Fruit fly (Drosophila melanogaster) ovary, adult (tissue): ENCODE measurements around the gene NijC.
"Not testable (repeated sequence)": the region's sequence is repeated elsewhere in the genome, so short reads cannot be mapped to it uniquely, and the experiment has no call there.

ENCODE experiments used
- CG17801 ChIP-seq: fragments of 200-800 bp; optimal IDR thresholded peaks from 2 replicates; lab custom pipeline; 2019; ENCODE audit warnings: missing biosample characterization, mild to moderate bottlenecking, missing genetic modification characterization, moderate library complexity; ENCODE audit not compliant: partially characterized antibody

The NijC gene

dm6 chr3R:12712178-12713172, 17.5 kb downstream of the NijC start, which contains the start of gene PolQ:
TSS of gene PolQ (minus strand) at chr3R:12712299.
- not testable (repeated sequence) for TF ChIP-seq CG17801 (GFP tag; lab: Kevin White, UChicago)

- no peak for TF ChIP-seq CG17801 (GFP tag; lab: Kevin White, UChicago)
These were observed 20.3 kb downstream of the NijC start for dm6 chr3R:12715253-12715652.

- peak; percentile 5 for TF ChIP-seq CG17801 (GFP tag; lab: Kevin White, UChicago)
These were observed 21.3 kb downstream of the NijC start for dm6 chr3R:12716251-12716650.

- no peak for TF ChIP-seq CG17801 (GFP tag; lab: Kevin White, UChicago)
These were observed 22.0 kb downstream of the NijC start for dm6 chr3R:12716894-12717293.

dm6 chr3R:12717588-12718535, 22.9 kb downstream of the NijC start:
- peak; percentile 30 for TF ChIP-seq CG17801 (GFP tag; lab: Kevin White, UChicago)

dm6 chr3R:12718536-12719033, 23.7 kb downstream of the NijC start:
- TF ChIP-seq CG17801 (GFP tag; lab: Kevin White, UChicago), result no peak

dm6 chr3R:12719627-12720343, 24.9 kb downstream of the NijC start:
- peak; percentile 68 for TF ChIP-seq CG17801 (GFP tag; lab: Kevin White, UChicago)

- no peak for TF ChIP-seq CG17801 (GFP tag; lab: Kevin White, UChicago)
These were observed 25.6 kb downstream of the NijC start for dm6 chr3R:12720344-12721200.

dm6 chr3R:12722392-12722914, 27.5 kb downstream of the NijC start, which contains the start of gene Men:
TSS of gene Men (minus strand) at chr3R:12722442.
- TF ChIP-seq CG17801 (GFP tag; lab: Kevin White, UChicago), result peak; percentile 75

- TF ChIP-seq CG17801 (GFP tag; lab: Kevin White, UChicago), result peak; percentile 10
These were observed 28.8 kb downstream of the NijC start for dm6 chr3R:12723759-12724158.

dm6 chr3R:12727944-12728649, 33.2 kb downstream of the NijC start:
- TF ChIP-seq CG17801 (GFP tag; lab: Kevin White, UChicago), result no peak

dm6 chr3R:12739247-12739646, 44.3 kb downstream of the NijC start, which contains the start of gene Ugt37A2:
TSS of gene Ugt37A2 (plus strand) at chr3R:12739642.
- TF ChIP-seq CG17801 (GFP tag; lab: Kevin White, UChicago), result no peak
